Fruit fly (Drosophila melanogaster) whole organism, embryonic: ENCODE results near the gene Rh5.

Experiments used
- Antp ChIP-seq: fragments of 200-800 bp; sonication (Bioruptor generic); optimal IDR thresholded peaks from 3 replicates; lab custom pipeline; 2016; ENCODE audit warnings: missing biosample characterization, missing genetic modification characterization
- CG11398 ChIP-seq: fragments of 200-800 bp; sonication (Bioruptor generic); optimal IDR thresholded peaks from 2 replicates; lab custom pipeline; 2016; ENCODE audit warnings: missing biosample characterization, missing genetic modification characterization
- CG12104 ChIP-seq: fragments of 200-800 bp; sonication (Bioruptor generic); optimal IDR thresholded peaks from 3 replicates; lab custom pipeline; 2016; ENCODE audit warnings: missing biosample characterization, missing genetic modification characterization
- CG13775 ChIP-seq: fragments of 200-800 bp; sonication (Bioruptor generic); optimal IDR thresholded peaks from 3 replicates; lab custom pipeline; 2017; ENCODE audit warnings: missing biosample characterization, mild to moderate bottlenecking, missing genetic modification characterization
- CG15696 ChIP-seq: fragments of 200-800 bp; sonication (Bioruptor generic); optimal IDR thresholded peaks from 2 replicates; lab custom pipeline; 2019; ENCODE audit warnings: missing biosample characterization, mild to moderate bottlenecking, missing genetic modification characterization, moderate library complexity
- CG17361 ChIP-seq: fragments of 200-800 bp; sonication (Bioruptor generic); IDR thresholded peaks from 3 replicates; pipeline ENCODE4 v1.3.6; 2022; ENCODE audit warnings: missing biosample characterization, missing genetic modification characterization
- CG30020 ChIP-seq: fragments of 200-800 bp; optimal IDR thresholded peaks from 2 replicates; lab custom pipeline; 2019; ENCODE audit warnings: missing biosample characterization, mild to moderate bottlenecking, missing genetic modification characterization, moderate library complexity
- CG31388 ChIP-seq: fragments of 200-800 bp; sonication (Bioruptor generic); optimal IDR thresholded peaks from 2 replicates; lab custom pipeline; 2016; ENCODE audit warnings: missing biosample characterization, missing genetic modification characterization
- CG32532 ChIP-seq: fragments of 200-800 bp; sonication (Bioruptor generic); IDR thresholded peaks from 2 replicates; pipeline ENCODE4 v1.3.6; 2022; ENCODE audit warnings: missing biosample characterization, missing genetic modification characterization
- CG33213 ChIP-seq: fragments of 200-800 bp; sonication (Bioruptor generic); optimal IDR thresholded peaks from 3 replicates; lab custom pipeline; 2016; ENCODE audit warnings: missing biosample characterization, missing genetic modification characterization
- CG34422 ChIP-seq: fragments of 200-800 bp; sonication (Bioruptor generic); IDR thresholded peaks from 3 replicates; pipeline ENCODE4 v1.3.6; 2022; ENCODE audit warnings: missing biosample characterization, missing genetic modification characterization
- CG3726 ChIP-seq: fragments of 200-800 bp; sonication (Bioruptor generic); IDR thresholded peaks from 3 replicates; pipeline ENCODE4, ENCODE4 v1.3.6; 2022; ENCODE audit warnings: missing biosample characterization, missing genetic modification characterization
- CG4707 ChIP-seq: fragments of 200-800 bp; sonication (Bioruptor generic); optimal IDR thresholded peaks from 2 replicates; lab custom pipeline; 2018; ENCODE audit warnings: missing biosample characterization, mild to moderate bottlenecking, missing genetic modification characterization, moderate library complexity
- CG6272 ChIP-seq: fragments of 200-800 bp; sonication (Bioruptor generic); IDR thresholded peaks from 2 replicates; pipeline ENCODE4 v1.3.6; 2022; ENCODE audit warnings: missing biosample characterization, missing genetic modification characterization
- CG6689 ChIP-seq: fragments of 200-800 bp; sonication (Bioruptor generic); IDR thresholded peaks from 2 replicates; pipeline ENCODE4 v1.3.6; 2022; ENCODE audit warnings: missing biosample characterization, missing genetic modification characterization
- CG9215 ChIP-seq: fragments of 200-800 bp; sonication (Bioruptor generic); IDR thresholded peaks from 2 replicates; pipeline ENCODE4 v1.3.6; 2022; ENCODE audit warnings: missing biosample characterization, missing genetic modification characterization
- Doc2 ChIP-seq: fragments of 200-800 bp; sonication (Bioruptor generic); IDR thresholded peaks from 2 replicates; pipeline ENCODE4 v1.3.6; 2022; ENCODE audit warnings: missing biosample characterization, missing genetic modification characterization
- Dp ChIP-seq: fragments of 200-800 bp; sonication (Bioruptor generic); optimal IDR thresholded peaks from 2 replicates; lab custom pipeline; 2018; ENCODE audit warnings: missing biosample characterization, mild to moderate bottlenecking, missing genetic modification characterization, moderate library complexity
- Elba2 ChIP-seq: fragments of 200-800 bp; sonication (Bioruptor generic); optimal IDR thresholded peaks from 3 replicates; lab custom pipeline; 2016; ENCODE audit warnings: missing biosample characterization, missing genetic modification characterization
- Ets65A ChIP-seq: fragments of 200-800 bp; sonication (Bioruptor generic); peaks from one replicate; lab custom pipeline; 2016; ENCODE audit warnings: missing biosample characterization, missing genetic modification characterization
- Hmr ChIP-seq: fragments of 200-800 bp; sonication (Bioruptor generic); optimal IDR thresholded peaks from 3 replicates; lab custom pipeline; 2017; ENCODE audit warnings: mild to moderate bottlenecking, missing biosample characterization, missing genetic modification reagents, missing genetic modification characterization
- Hr3 ChIP-seq: fragments of 200-800 bp; sonication (Bioruptor generic); optimal IDR thresholded peaks from 3 replicates; lab custom pipeline; 2016; ENCODE audit warnings: missing biosample characterization, missing genetic modification characterization
- Hsf ChIP-seq: fragments of 200-800 bp; sonication (Bioruptor generic); optimal IDR thresholded peaks from 3 replicates; lab custom pipeline; 2016; ENCODE audit warnings: missing biosample characterization, missing genetic modification characterization
- Lim3 ChIP-seq: fragments of 200-800 bp; sonication (Bioruptor generic); IDR thresholded peaks from 2 replicates; pipeline ENCODE4 v1.3.6; 2022; ENCODE audit warnings: missing biosample characterization, missing genetic modification characterization
- NC2β ChIP-seq: fragments of 200-800 bp; sonication (Bioruptor generic); optimal IDR thresholded peaks from 2 replicates; lab custom pipeline; 2016; ENCODE audit warnings: missing biosample characterization, missing genetic modification characterization
- NFAT ChIP-seq: fragments of 200-800 bp; sonication (Bioruptor generic); IDR thresholded peaks from 2 replicates; pipeline ENCODE4 v1.3.6; 2022; ENCODE audit warnings: missing biosample characterization, missing genetic modification characterization
- Nf-YC ChIP-seq: fragments of 200-800 bp; optimal IDR thresholded peaks from 3 replicates; lab custom pipeline; 2019; ENCODE audit warnings: missing biosample characterization, mild to moderate bottlenecking, missing genetic modification characterization, moderate library complexity
- Opbp ChIP-seq: fragments of 200-800 bp; sonication (Bioruptor generic); IDR thresholded peaks from 3 replicates; pipeline ENCODE4 v1.3.6; 2022; ENCODE audit warnings: missing biosample characterization, missing genetic modification characterization; ENCODE audit not compliant: partially characterized antibody
- Rfx ChIP-seq: fragments of 200-800 bp; sonication (Bioruptor generic); IDR thresholded peaks from 2 replicates; pipeline ENCODE4 v1.3.6; 2022; ENCODE audit warnings: missing biosample characterization, missing genetic modification characterization
- Sox100B ChIP-seq: fragments of 200-800 bp; sonication (Bioruptor generic); optimal IDR thresholded peaks from 3 replicates; lab custom pipeline; 2018; ENCODE audit warnings: missing biosample characterization, mild to moderate bottlenecking, missing genetic modification characterization
- bcd ChIP-seq: fragments of 200-800 bp; sonication (Bioruptor generic); optimal IDR thresholded peaks from 2 replicates; lab custom pipeline; 2017; ENCODE audit warnings: missing biosample characterization, mild to moderate bottlenecking, missing genetic modification characterization
- chm ChIP-seq: fragments of 200-800 bp; sonication (Bioruptor generic); IDR thresholded peaks from 2 replicates; pipeline ENCODE4 v1.3.6; 2022; ENCODE audit warnings: missing biosample characterization, missing genetic modification characterization
- crol ChIP-seq: fragments of 200-800 bp; sonication (Bioruptor generic); IDR thresholded peaks from 2 replicates; pipeline ENCODE4 v1.3.6; 2022; ENCODE audit warnings: missing biosample characterization, missing genetic modification characterization
- ewg ChIP-seq: fragments of 200-800 bp; sonication (Bioruptor generic); optimal IDR thresholded peaks from 3 replicates; lab custom pipeline; 2017; ENCODE audit warnings: mild to moderate bottlenecking, missing biosample characterization, missing genetic modification reagents, missing genetic modification characterization
- exex ChIP-seq: fragments of 200-800 bp; sonication (Bioruptor generic); optimal IDR thresholded peaks from 4 replicates; lab custom pipeline; 2018; ENCODE audit warnings: missing biosample characterization, mild to moderate bottlenecking, missing genetic modification characterization, moderate library complexity
- grn ChIP-seq: fragments of 200-800 bp; sonication (Bioruptor generic); optimal IDR thresholded peaks from 3 replicates; lab custom pipeline; 2017; ENCODE audit warnings: missing biosample characterization, missing genetic modification characterization
- kni ChIP-seq: fragments of 200-800 bp; sonication (Bioruptor generic); optimal IDR thresholded peaks from 3 replicates; lab custom pipeline; 2017; ENCODE audit warnings: mild to moderate bottlenecking, missing biosample characterization, missing genetic modification reagents, missing genetic modification characterization
- lov ChIP-seq, 2 experiments: fragments of 200-800 bp in 1 of 2; fragments of >200 bp in 1 of 2; sonication (Bioruptor generic) in 1 of 2; IDR thresholded peaks in 1 of 2; optimal IDR thresholded peaks in 1 of 2; 2 replicates in 1 of 2; 3 replicates in 1 of 2; pipeline versions ENCODE4 v1.3.6 to Lab custom; 2017 to 2022; ENCODE audit warnings: missing biosample characterization in 1 of 2, missing genetic modification characterization in 1 of 2
- nom ChIP-seq: fragments of 200-800 bp; sonication (Bioruptor generic); optimal IDR thresholded peaks from 2 replicates; lab custom pipeline; 2017; ENCODE audit warnings: missing biosample characterization, missing genetic modification characterization, mild to moderate bottlenecking, moderate library complexity, missing genetic modification reagents
- odd ChIP-seq: fragments of 200-800 bp; sonication (Bioruptor generic); optimal IDR thresholded peaks from 2 replicates; lab custom pipeline; 2017; ENCODE audit warnings: missing biosample characterization, mild to moderate bottlenecking, missing genetic modification characterization
- pan ChIP-seq, 4 experiments: fragments of >200 bp in 3 of 4; fragments of 200-800 bp in 1 of 4; sonication (Bioruptor generic) in 1 of 4; optimal IDR thresholded peaks in 3 of 4; IDR thresholded peaks in 1 of 4; 2 replicates each; pipeline versions ENCODE4 v1.3.6 to Lab custom; 2017 to 2022; ENCODE audit warnings: missing biosample characterization in 2 of 4, missing genetic modification characterization in 2 of 4, mixed read lengths in 1 of 4
- pnt ChIP-seq: fragments of 200-800 bp; sonication (Bioruptor generic); optimal IDR thresholded peaks from 3 replicates; lab custom pipeline; 2016; ENCODE audit warnings: missing biosample characterization, missing genetic modification characterization
- sima ChIP-seq: fragments of 200-800 bp; sonication (Bioruptor generic); optimal IDR thresholded peaks from 2 replicates; lab custom pipeline; 2016; ENCODE audit warnings: missing biosample characterization, missing genetic modification characterization
- sug ChIP-seq: fragments of 200-800 bp; optimal IDR thresholded peaks from 2 replicates; lab custom pipeline; 2019; ENCODE audit warnings: missing biosample characterization, mild to moderate bottlenecking, missing genetic modification characterization, moderate library complexity
- trh ChIP-seq: fragments of 200-800 bp; sonication (Bioruptor generic); optimal IDR thresholded peaks from 2 replicates; lab custom pipeline; 2016; ENCODE audit warnings: missing biosample characterization, missing genetic modification characterization
- twi ChIP-seq: fragments of 200-800 bp; optimal IDR thresholded peaks from 2 replicates; lab custom pipeline; 2019; ENCODE audit warnings: missing biosample characterization, mild to moderate bottlenecking, missing genetic modification characterization, moderate library complexity
- zen ChIP-seq: fragments of 200-800 bp; sonication (Bioruptor generic); optimal IDR thresholded peaks from 3 replicates; lab custom pipeline; 2018; ENCODE audit warnings: missing biosample characterization, mild to moderate bottlenecking, missing genetic modification characterization, moderate library complexity

The Rh5 gene

dm6 chr2L:12026458-12027431 is 18.8 kb downstream of the Rh5 start (continued):
- TF ChIP-seq NC2β (GFP tag; lab: Kevin White, UChicago) (peak; percentile 34), Hmr (GFP tag; lab: Kevin White, UChicago) (peak; percentile 64), pan (optimal IDR thresholded peaks at IDR 0.05; lab: Kevin White, UChicago) (no peak), pan (GFP tag; optimal IDR thresholded peaks at IDR 0.05 in 1 of 2, IDR thresholded peaks at IDR 0.05 in 1 of 2) (peak in 1 of 2 experiments; percentile 43), Rfx (peak; percentile 55), odd (peak; percentile 53), CG32532 (peak; percentile 53), CG12104 (peak; percentile 36), bcd (peak; percentile 60), Lim3 (GFP tag; lab: Robert Waterston, UW) (peak; percentile 35; the same call in 1 of the 2 replicates), crol (GFP tag; lab: Robert Waterston, UW) (peak; percentile 31; the same call in 1 of the 2 replicates), CG4707 (GFP tag; lab: Kevin White, UChicago) (no peak), grn (GFP tag; lab: Kevin White, UChicago) (peak; percentile 95), Dp (GFP tag; lab: Kevin White, UChicago) (peak; percentile 3), Ets65A (GFP tag; lab: Kevin White, UChicago) (peak; percentile 95), twi (tag; lab: Kevin White, UChicago) (peak; percentile 6), lov (optimal IDR thresholded peaks at IDR 0.05; lab: Kevin White, UChicago) (no peak), lov (GFP tag; IDR thresholded peaks at IDR 0.05; lab: Robert Waterston, UW) (0 out of 3 replicates have a peak, but pooled peaks have one; percentile 14), Opbp (GFP tag; lab: Robert Waterston, UW) (no peak), CG11398 (GFP tag; lab: Kevin White, UChicago) (peak; percentile 6), CG31388 (no peak), CG3726 (GFP tag; lab: Robert Waterston, UW) (0 out of 3 replicates have a peak, but pooled peaks have one; percentile 47), CG13775 (GFP tag; lab: Kevin White, UChicago) (peak; percentile 72), trh (GFP tag; lab: Kevin White, UChicago) (peak; percentile 31), CG15696 (tag; lab: Kevin White, UChicago) (no peak), nom (GFP tag; lab: Kevin White, UChicago) (peak; percentile 98), Hr3 (GFP tag; lab: Kevin White, UChicago) (peak; percentile 56), CG6689 (no peak; the same call in none of the 2 replicates), CG34422 (peak; percentile 44; the same call in 2 of the 3 replicates), chm (0 out of 2 replicates have a peak, but pooled peaks have one; percentile 40), sug (tag; lab: Kevin White, UChicago) (peak; percentile 11), zen (tag; lab: Kevin White, UChicago) (peak; percentile 3), exex (tag; lab: Kevin White, UChicago) (peak; percentile 52), CG17361 (GFP tag; lab: Robert Waterston, UW) (peak; percentile 89), ewg (GFP tag; lab: Kevin White, UChicago) (peak; percentile 44), CG6272 (GFP tag; lab: Robert Waterston, UW) (peak; percentile 24; the same call in 1 of the 2 replicates), Sox100B (peak; percentile 78), sima (GFP tag; lab: Kevin White, UChicago) (no peak), CG33213 (GFP tag; lab: Kevin White, UChicago) (no peak), Hsf (GFP tag; lab: Kevin White, UChicago) (peak; percentile 52), Elba2 (no peak), Antp (GFP tag; lab: Kevin White, UChicago) (no peak), NFAT (GFP tag; lab: Robert Waterston, UW) (peak; percentile 38; the same call in 1 of the 2 replicates), CG30020 (tag; lab: Kevin White, UChicago) (peak; percentile 11), kni (peak; percentile 68), pnt (peak; percentile 15), CG9215 (GFP tag; lab: Robert Waterston, UW) (no peak), Nf-YC (tag; lab: Kevin White, UChicago) (peak; percentile 52), Doc2 (GFP tag; lab: Robert Waterston, UW) (no peak)
